Fruit fly (Drosophila melanogaster) whole organism, pupa: ENCODE measurements around the gene CG44405.

Experiments used
- CG12605 ChIP-seq: fragments of 200-800 bp; sonication (Bioruptor generic); IDR thresholded peaks from 2 replicates; pipeline ENCODE4 v1.3.6; 2022; ENCODE audit warnings: missing biosample characterization, missing genetic modification characterization
- CG13204 ChIP-seq: fragments of 200-800 bp; sonication (Bioruptor generic); optimal IDR thresholded peaks from 2 replicates; lab custom pipeline; 2018; ENCODE audit warnings: missing biosample characterization, mild to moderate bottlenecking, missing genetic modification characterization, moderate library complexity
- CG15710 ChIP-seq: fragments of 200-800 bp; sonication (Bioruptor generic); optimal IDR thresholded peaks from 2 replicates; lab custom pipeline; 2018; ENCODE audit warnings: missing biosample characterization, mild to moderate bottlenecking, missing genetic modification characterization, moderate library complexity
- CG34367 ChIP-seq: fragments of 200-800 bp; sonication (Bioruptor generic); optimal IDR thresholded peaks from 2 replicates; lab custom pipeline; 2018; ENCODE audit warnings: missing biosample characterization, mild to moderate bottlenecking, missing genetic modification characterization
- CG4496 ChIP-seq: fragments of 200-800 bp; sonication (Bioruptor generic); IDR thresholded peaks from 3 replicates; pipeline ENCODE4 v1.3.6; 2022; ENCODE audit warnings: missing biosample characterization, missing genetic modification characterization
- CG8301 ChIP-seq: fragments of 200-800 bp; sonication (Bioruptor generic); optimal IDR thresholded peaks from 2 replicates; lab custom pipeline; 2018; ENCODE audit warnings: missing biosample characterization, mild to moderate bottlenecking, missing genetic modification characterization
- EcR ChIP-seq: fragments of 200-800 bp; sonication (Bioruptor generic); optimal IDR thresholded peaks from 3 replicates; lab custom pipeline; 2019; ENCODE audit warnings: missing biosample characterization, missing genetic modification characterization, mild to moderate bottlenecking, moderate library complexity, missing genetic modification reagents
- Pif1B ChIP-seq: fragments of 200-800 bp; sonication (Bioruptor generic); optimal IDR thresholded peaks from 3 replicates; lab custom pipeline; 2016; ENCODE audit warnings: missing biosample characterization, missing genetic modification characterization
- rn ChIP-seq: fragments of 200-800 bp; sonication (Bioruptor generic); IDR thresholded peaks from 2 replicates; pipeline ENCODE4 v1.3.6; 2022; ENCODE audit warnings: missing biosample characterization, missing genetic modification characterization

dm6 chr2L:16319743-16320142 is 22.4 kb downstream of the CG44405 start:
- no peak for TF ChIP-seq CG34367 (tag; lab: Kevin White, UChicago)
- TF ChIP-seq CG12605 (GFP tag; lab: Robert Waterston, UW), result no peak
- TF ChIP-seq rn (GFP tag; lab: Robert Waterston, UW), result no peak
- TF ChIP-seq CG8301 (tag; lab: Kevin White, UChicago), result no peak
- TF ChIP-seq CG15710 (tag; lab: Kevin White, UChicago), result no peak
- TF ChIP-seq CG4496 (GFP tag; lab: Robert Waterston, UW), result no peak
- TF ChIP-seq CG13204 (GFP tag; lab: Kevin White, UChicago), result no peak
- TF ChIP-seq EcR (GFP tag; lab: Kevin White, UChicago), result no peak
- no peak for TF ChIP-seq Pif1B (GFP tag; lab: Kevin White, UChicago)
